Worm (Caenorhabditis elegans) whole organism, L1 larva: ENCODE data around the gene toca-1.

Experiments
- nhr-28 ChIP-seq: fragments of 150-350 bp; optimal IDR thresholded peaks from 2 replicates; lab custom pipeline; 2014; ENCODE audit warnings: missing biosample characterization, missing genetic modification characterization
- nhr-76 ChIP-seq: sonication (generic microtip); optimal IDR thresholded peaks from 2 replicates; lab custom pipeline; 2017; ENCODE audit warnings: missing biosample characterization, missing genetic modification characterization

- TF ChIP-seq nhr-28 (tag; lab: Kevin White, UChicago) (no peak), nhr-76 (tag; lab: Kevin White, UChicago) (no peak)
These were observed 21.8 kb downstream of the toca-1 start for ce11 chrX:1499499-1499898.
